Fruit fly (Drosophila melanogaster): Measurements from ENCODE around the gene Rev1.
A peak's percentile ranks its signal among the peaks of the same experiment; 100 is the strongest.

Gene Rev1

dm6 chr3L:642865-643738, 11.1 kb upstream of the Rev1 start (continued):
- TF ChIP-seq pnt (GFP tag; optimal IDR thresholded peaks at IDR 0.05) (no peak), Hr3 (GFP tag; optimal IDR thresholded peaks at IDR 0.05) (no peak), dm (GFP tag; optimal IDR thresholded peaks at IDR 0.05) (no peak), az2 (GFP tag; optimal IDR thresholded peaks at IDR 0.05) (no peak), CG2129 (GFP tag; IDR thresholded peaks at IDR 0.05; ENCODE audit: partially characterized antibody) (no peak), CG10979 (tag; optimal IDR thresholded peaks at IDR 0.05) (no peak), grn (GFP tag; optimal IDR thresholded peaks at IDR 0.05) (peak; percentile 58), Jarid2 (GFP tag; optimal IDR thresholded peaks at IDR 0.05) (no peak), Sox102F (GFP tag; optimal IDR thresholded peaks at IDR 0.05) (no peak), MESR4 (GFP tag; optimal IDR thresholded peaks at IDR 0.05) (no peak), chif (GFP tag; optimal IDR thresholded peaks at IDR 0.05) (no peak), CG12071 (GFP tag; optimal IDR thresholded peaks at IDR 0.05) (peak; percentile 48), CG3726 (GFP tag; IDR thresholded peaks at IDR 0.05) (0 out of 3 replicates have a peak, but pooled peaks have one; percentile 31), unpg (GFP tag; optimal IDR thresholded peaks at IDR 0.05) (peak; percentile 6), CG12942 (GFP tag; optimal IDR thresholded peaks at IDR 0.05) (no peak), CG3995 (GFP tag; optimal IDR thresholded peaks at IDR 0.05) (no peak), NfI (GFP tag; optimal IDR thresholded peaks at IDR 0.05) (no peak), D (optimal IDR thresholded peaks at IDR 0.05) (no peak), D (GFP tag; optimal IDR thresholded peaks at IDR 0.05) (no peak), shn (GFP tag; optimal IDR thresholded peaks at IDR 0.05) (no peak), pum (GFP tag; optimal IDR thresholded peaks at IDR 0.05) (no peak), gro (GFP tag; optimal IDR thresholded peaks at IDR 0.05) (peak; percentile 0), CG2120 (GFP tag; optimal IDR thresholded peaks at IDR 0.05) (no peak), zf30C (GFP tag; optimal IDR thresholded peaks at IDR 0.05) (no peak), kay (GFP tag; optimal IDR thresholded peaks at IDR 0.05) (no peak), CG2875 (GFP tag; optimal IDR thresholded peaks at IDR 0.05) (no peak), CG2889 (GFP tag; IDR thresholded peaks at IDR 0.05) (no peak), pita (GFP tag; optimal IDR thresholded peaks at IDR 0.05) (no peak), CG15479 (GFP tag; optimal IDR thresholded peaks at IDR 0.05) (no peak), Atf3 (GFP tag; optimal IDR thresholded peaks at IDR 0.05) (no peak), CG15601 (tag; optimal IDR thresholded peaks at IDR 0.05) (peak; percentile 32), bigmax (GFP tag; optimal IDR thresholded peaks at IDR 0.05) (no peak), oc (tag; optimal IDR thresholded peaks at IDR 0.05) (no peak), jing (GFP tag; optimal IDR thresholded peaks at IDR 0.05) (no peak), dpn (GFP tag; optimal IDR thresholded peaks at IDR 0.05) (no peak), gem (tag; optimal IDR thresholded peaks at IDR 0.05) (no peak), lmd (GFP tag; IDR thresholded peaks at IDR 0.05) (no peak), ftz-f1 (GFP tag; optimal IDR thresholded peaks at IDR 0.05) (no peak), CG11560 (tag; IDR thresholded peaks at IDR 0.05) (no peak), psq (GFP tag; optimal IDR thresholded peaks at IDR 0.05) (no peak), ci (GFP tag; IDR thresholded peaks at IDR 0.05) (peak; percentile 69; the same call in 1 of the 3 replicates), Hsf (GFP tag; optimal IDR thresholded peaks at IDR 0.05) (no peak), Ets97D (GFP tag; optimal IDR thresholded peaks at IDR 0.05) (no peak), CG6813 (GFP tag; optimal IDR thresholded peaks at IDR 0.05) (peak; percentile 66), jumu (GFP tag; optimal IDR thresholded peaks at IDR 0.05) (no peak), cg (GFP tag; optimal IDR thresholded peaks at IDR 0.05) (peak; percentile 56), CG7372 (GFP tag; IDR thresholded peaks at IDR 0.05) (no peak), sr (GFP tag; IDR thresholded peaks at IDR 0.05) (peak; percentile 33; the same call in 1 of the 3 replicates), run (tag; optimal IDR thresholded peaks at IDR 0.05) (no peak), z (GFP tag; IDR thresholded peaks at IDR 0.05) (no peak)
